Fruit fly (Drosophila melanogaster) whole organism: ENCODE data around the gene CG16890.

Experiments
- CG8478 ChIP-seq: fragments of >200 bp; optimal IDR thresholded peaks from 2 replicates; lab custom pipeline; 2018; ENCODE audit warnings: inconsistent platforms
- Dll ChIP-seq: fragments of >200 bp; optimal IDR thresholded peaks from 2 replicates; lab custom pipeline; 2017
- EcR ChIP-seq, 2 experiments: fragments of >200 bp; optimal IDR thresholded peaks; 2 replicates each; lab custom pipeline; 2017; ENCODE audit warnings: missing biosample characterization in 2 of 2, missing genetic modification characterization in 2 of 2, missing genetic modification reagents in 2 of 2
- pan ChIP-seq: fragments of >200 bp; optimal IDR thresholded peaks from 2 replicates; lab custom pipeline; 2017
- psq ChIP-seq: fragments of >200 bp; optimal IDR thresholded peaks from 2 replicates; lab custom pipeline; 2017
- usp ChIP-seq: fragments of >200 bp; optimal IDR thresholded peaks from 2 replicates; lab custom pipeline; 2017; ENCODE audit warnings: missing biosample characterization, missing genetic modification characterization, mixed read lengths

The CG16890 gene

DNA sequence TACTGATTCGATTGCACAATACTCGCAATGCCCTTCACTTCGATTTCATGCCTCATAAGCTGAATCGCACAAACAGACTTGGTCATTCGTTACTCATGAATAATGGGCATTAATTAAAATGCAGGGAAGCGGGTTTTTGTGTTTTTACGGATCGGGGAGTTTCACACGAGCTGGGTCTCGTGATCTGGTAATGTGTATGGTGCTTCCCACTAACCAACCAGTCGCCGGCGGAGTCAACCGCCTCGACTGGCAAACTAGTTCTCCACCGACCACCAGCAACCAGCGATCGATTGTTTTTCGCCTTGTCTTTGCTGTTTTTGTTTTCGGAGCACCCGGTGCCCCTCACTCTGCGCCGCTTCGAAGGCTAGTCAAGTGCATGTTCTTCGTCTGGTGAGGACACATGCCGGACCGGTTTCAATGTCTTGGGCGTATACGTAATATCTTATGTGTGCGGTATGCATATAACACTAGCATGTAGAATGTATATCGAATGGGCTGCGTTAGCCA lies 20.5 kb upstream of the CG16890 start:
- TF ChIP-seq usp (GFP tag; lab: Kevin White, UChicago): no peak
- TF ChIP-seq CG8478 (lab: Kevin White, UChicago): no peak
- TF ChIP-seq EcR (GFP tag; optimal IDR thresholded peaks at IDR 0.05; lab: Kevin White, UChicago): no peak
- TF ChIP-seq psq (lab: Kevin White, UChicago): no peak
- no peak for TF ChIP-seq Dll (lab: Kevin White, UChicago)
- TF ChIP-seq pan (lab: Kevin White, UChicago): no peak

dm6 chr2L:13803805-13804560 lies 19.8 kb upstream of the CG16890 start:
- TF ChIP-seq EcR (GFP tag; optimal IDR thresholded peaks at IDR 0.05; lab: Kevin White, UChicago): no peak
- no peak for TF ChIP-seq psq (lab: Kevin White, UChicago)
- no peak for TF ChIP-seq Dll (lab: Kevin White, UChicago)
- no peak for TF ChIP-seq pan (lab: Kevin White, UChicago)
- TF ChIP-seq CG8478 (lab: Kevin White, UChicago): no peak
- no peak for TF ChIP-seq usp (GFP tag; lab: Kevin White, UChicago)

DNA sequence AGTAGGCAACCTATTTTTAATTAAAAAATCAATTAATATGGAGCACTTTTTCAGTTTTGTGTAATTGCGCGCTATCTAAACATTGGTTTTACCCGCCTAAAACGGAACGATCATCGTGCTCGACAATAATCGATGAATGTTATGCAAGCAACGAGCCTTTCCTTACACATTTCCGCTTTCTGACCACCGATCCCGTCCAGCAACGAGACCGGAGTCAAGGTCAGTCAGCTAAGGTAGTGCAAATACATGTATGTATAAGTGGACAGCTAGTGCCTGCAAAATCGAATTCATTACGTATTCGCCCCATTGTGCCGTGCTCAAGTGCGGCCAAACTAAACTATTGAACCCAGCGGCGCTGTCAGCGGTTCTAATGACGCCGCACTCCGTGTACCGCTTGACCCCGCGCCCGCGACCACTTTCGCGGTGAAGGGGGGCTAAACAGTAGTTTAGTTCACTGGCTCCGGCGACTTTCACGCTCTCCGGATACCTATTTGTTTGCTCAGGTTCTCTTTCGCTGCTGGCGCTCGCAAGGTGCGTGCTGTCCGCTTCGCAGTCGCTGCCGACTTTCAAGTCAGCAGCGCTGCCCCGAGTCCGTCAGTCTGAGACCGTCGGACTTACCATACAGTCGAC lies 19.0 kb upstream of the CG16890 start, which contains the start of gene CAH1:
CAH1 (plus strand) TSS at position 595 of the 630 bp plus-strand sequence.
- TF ChIP-seq EcR (GFP tag; optimal IDR thresholded peaks at IDR 0.05; lab: Kevin White, UChicago) (no peak), psq (lab: Kevin White, UChicago) (no peak), CG8478 (lab: Kevin White, UChicago) (no peak), pan (lab: Kevin White, UChicago) (no peak)

- TF ChIP-seq pan (lab: Kevin White, UChicago): no peak
- no peak for TF ChIP-seq usp (GFP tag; lab: Kevin White, UChicago)
- TF ChIP-seq EcR (GFP tag; optimal IDR thresholded peaks at IDR 0.05; lab: Kevin White, UChicago): no peak
- TF ChIP-seq CG8478 (lab: Kevin White, UChicago): no peak
- TF ChIP-seq Dll (lab: Kevin White, UChicago): no peak
Observed at dm6 chr2L:13802075-13802639, 18.0 kb upstream of the CG16890 start.

DNA sequence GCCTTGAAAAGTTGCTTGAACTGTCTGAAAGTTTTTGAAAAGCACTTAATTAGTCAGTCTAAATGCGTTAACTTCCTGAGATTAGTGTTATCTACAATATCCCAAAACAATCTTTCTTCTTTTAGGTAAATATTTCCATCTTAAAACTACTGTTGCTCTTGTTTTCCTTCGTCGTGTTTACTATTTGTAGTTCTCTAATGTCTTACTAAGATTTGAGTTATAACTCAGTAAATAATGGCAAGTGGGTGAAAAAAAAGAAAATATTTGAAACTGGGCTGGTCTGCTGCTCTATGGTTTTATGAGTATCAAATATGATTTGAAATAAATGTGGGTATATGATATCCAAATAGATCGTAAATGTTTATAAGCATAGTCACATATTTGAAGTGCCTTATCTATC lies 17.0 kb upstream of the CG16890 start:
- TF ChIP-seq CG8478 (lab: Kevin White, UChicago): no peak
- no peak for TF ChIP-seq pan (lab: Kevin White, UChicago)
- TF ChIP-seq Dll (lab: Kevin White, UChicago): no peak
- TF ChIP-seq EcR (GFP tag; optimal IDR thresholded peaks at IDR 0.05; lab: Kevin White, UChicago): no peak
- no peak for TF ChIP-seq usp (GFP tag; lab: Kevin White, UChicago)
- no peak for TF ChIP-seq psq (lab: Kevin White, UChicago)

- TF ChIP-seq psq (lab: Kevin White, UChicago): no peak
- TF ChIP-seq CG8478 (lab: Kevin White, UChicago): no peak
- no peak for TF ChIP-seq EcR (GFP tag; optimal IDR thresholded peaks at IDR 0.05; lab: Kevin White, UChicago)
- TF ChIP-seq usp (GFP tag; lab: Kevin White, UChicago): no peak
- no peak for TF ChIP-seq Dll (lab: Kevin White, UChicago)
Observed at dm6 chr2L:13793405-13793804, 9.3 kb upstream of the CG16890 start, which contains the start of gene Sec71. Gene Sec71, plus strand, starts transcription at chr2L:13793521.

DNA sequence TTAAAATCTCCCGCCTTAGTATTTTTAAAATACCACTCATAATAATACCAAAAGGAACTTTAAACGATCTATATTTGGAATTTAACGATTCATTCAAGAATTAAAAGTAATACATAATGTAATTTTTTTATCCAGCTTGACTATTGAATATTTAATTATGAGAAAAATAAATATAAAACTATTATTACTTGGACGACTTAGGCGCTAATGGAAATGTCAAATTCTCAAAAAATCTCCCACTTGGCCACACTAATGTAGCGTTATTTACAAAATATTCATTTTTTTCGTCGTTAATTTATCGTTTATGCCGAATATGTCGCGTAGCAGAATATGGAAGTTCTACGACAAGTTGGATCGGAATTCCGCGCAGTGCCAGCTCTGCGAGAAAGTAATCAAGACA lies 6.6 kb upstream of the CG16890 start, which contains the start of gene CG16863:
CG16863 (plus strand) TSS at position 245 of the 400 bp plus-strand sequence.
- TF ChIP-seq CG8478 (lab: Kevin White, UChicago) (no peak), pan (lab: Kevin White, UChicago) (no peak), psq (lab: Kevin White, UChicago) (no peak), Dll (lab: Kevin White, UChicago) (no peak), usp (GFP tag; lab: Kevin White, UChicago) (no peak), EcR (GFP tag; optimal IDR thresholded peaks at IDR 0.05; lab: Kevin White, UChicago) (no peak)

DNA sequence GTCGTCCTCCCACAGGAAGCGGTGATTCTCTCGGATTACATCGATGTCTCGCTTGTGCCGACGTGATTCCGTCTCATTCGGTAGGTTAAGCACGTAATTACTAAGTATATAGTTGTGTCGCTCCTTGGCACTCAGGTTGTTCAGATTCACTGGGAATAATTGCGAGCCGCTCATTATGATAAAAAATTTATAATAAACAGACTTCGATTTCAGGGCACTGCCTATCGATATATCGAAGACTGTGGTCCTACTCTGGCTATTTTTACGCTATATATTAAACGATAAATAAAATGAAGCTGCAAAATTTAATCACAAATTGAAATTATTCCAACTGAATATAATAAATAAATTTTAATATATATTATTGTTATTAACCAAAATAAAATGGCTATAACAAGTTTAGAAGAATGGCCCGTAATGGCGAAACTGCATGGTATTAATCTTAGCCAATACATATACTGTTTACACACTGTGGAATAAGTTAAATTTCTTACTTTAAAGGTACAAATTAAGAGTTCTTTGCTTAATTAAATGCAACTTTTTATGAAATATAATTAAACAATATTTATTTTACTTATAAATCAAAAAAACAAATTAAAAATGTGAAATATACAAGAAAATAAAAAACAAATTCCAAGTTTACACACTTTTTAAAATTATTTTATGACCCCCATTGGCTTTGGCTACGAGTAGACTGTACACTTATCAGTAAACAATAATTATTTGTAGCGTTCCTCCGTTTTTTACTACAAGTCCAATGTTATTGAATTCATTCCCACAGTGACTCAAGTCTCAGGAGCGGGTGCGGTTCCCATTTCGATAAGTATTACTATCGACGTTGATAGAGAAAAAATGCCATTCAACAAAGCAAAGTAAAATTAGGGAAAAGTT lies 629 bp downstream of the CG16890 start, which contains the start of gene Eato:
Eato (plus strand) TSS at position 821 of the 891 bp plus-strand sequence.
- TF ChIP-seq EcR (GFP tag; optimal IDR thresholded peaks at IDR 0.05; lab: Kevin White, UChicago): no peak
- TF ChIP-seq usp (GFP tag; lab: Kevin White, UChicago): no peak
- TF ChIP-seq Dll (lab: Kevin White, UChicago): no peak
- no peak for TF ChIP-seq psq (lab: Kevin White, UChicago)
- TF ChIP-seq CG8478 (lab: Kevin White, UChicago): no peak
- TF ChIP-seq pan (lab: Kevin White, UChicago): no peak

DNA sequence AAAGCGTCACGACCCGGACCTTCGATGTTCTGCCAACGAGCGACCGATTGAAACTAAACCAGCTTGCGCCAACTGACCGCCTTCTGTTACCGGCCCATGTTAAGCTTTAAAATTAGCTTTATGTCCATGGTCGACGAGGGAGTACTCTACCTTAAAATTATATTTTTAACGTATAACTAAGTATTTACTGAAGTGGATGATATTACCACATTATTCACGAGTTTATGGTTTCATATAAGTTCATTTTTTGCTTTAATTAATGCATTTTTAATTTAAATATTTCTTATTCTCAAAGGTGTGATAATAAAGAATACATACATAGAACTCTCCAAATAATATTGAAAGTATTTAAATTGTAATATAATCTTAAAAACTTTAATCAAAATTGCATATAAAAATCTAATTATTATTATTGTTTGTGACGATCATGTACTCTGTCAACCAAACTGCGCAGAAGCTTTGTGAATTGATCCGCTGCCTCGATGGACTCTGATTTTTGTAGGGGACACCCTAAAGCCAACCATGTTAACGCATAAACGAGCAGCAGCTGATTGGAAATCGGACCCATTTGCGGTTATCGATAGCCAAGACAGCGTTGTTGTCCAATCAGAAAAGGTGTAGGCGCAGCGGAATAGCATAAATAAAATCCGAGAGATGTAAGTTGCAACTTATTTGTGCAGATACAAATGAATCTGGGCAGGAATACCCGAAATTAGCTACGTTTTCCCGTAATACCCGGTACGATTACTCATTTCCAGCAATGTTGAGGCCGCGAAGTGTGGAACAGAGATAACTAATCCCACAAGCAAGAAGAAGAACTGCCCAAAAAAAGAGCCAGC lies 3.8 kb downstream of the CG16890 start, which contains the start of the genes CG9008 and p38b:
CG9008 (minus strand) TSS at position 57 of the 839 bp plus-strand sequence.
p38b (plus strand) TSS at position 581 of the 839 bp plus-strand sequence.
- TF ChIP-seq usp (GFP tag; lab: Kevin White, UChicago) (no peak), psq (lab: Kevin White, UChicago) (no peak), EcR (GFP tag; optimal IDR thresholded peaks at IDR 0.05; lab: Kevin White, UChicago) (no peak), pan (lab: Kevin White, UChicago) (no peak), CG8478 (lab: Kevin White, UChicago) (no peak), Dll (lab: Kevin White, UChicago) (no peak)
